Worm (Caenorhabditis elegans): Measurements from ENCODE around the gene C35B1.2.

Gene C35B1.2

DNA sequence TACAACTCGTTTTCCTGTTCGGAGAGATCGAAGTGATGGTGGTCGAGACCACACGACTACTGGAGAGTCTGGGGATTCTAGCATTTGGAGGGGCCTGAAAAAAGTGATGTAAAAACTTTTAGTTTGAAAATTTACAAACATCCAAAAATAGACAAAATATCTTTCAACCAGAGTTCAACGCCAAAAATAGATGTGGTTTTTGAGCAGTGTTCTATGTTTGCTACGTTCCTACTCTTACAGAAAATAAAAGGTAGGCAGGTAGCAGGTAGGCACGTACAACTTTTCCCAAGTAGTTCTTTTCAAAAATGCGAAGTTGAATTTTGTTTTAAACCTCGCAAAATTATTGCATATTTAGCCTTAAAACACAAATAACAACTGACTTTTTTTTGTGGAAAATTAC is 26.4 kb downstream of the C35B1.2 start, which contains the start of gene F49F1.14:
Gene F49F1.14 (minus strand): TSS at position 101 of the 400 bp plus-strand sequence.
- TF ChIP-seq nhr-237 (tag; optimal IDR thresholded peaks at IDR 0.05) (no peak), sem-2 (GFP tag; optimal IDR thresholded peaks at IDR 0.05) (no peak), zip-8 (tag; optimal IDR thresholded peaks at IDR 0.05) (no peak), nhr-28 (tag; optimal IDR thresholded peaks at IDR 0.05) (no peak), sptf-1 (tag; optimal IDR thresholded peaks at IDR 0.05) (no peak), drap-1 (GFP tag; optimal IDR thresholded peaks at IDR 0.05) (no peak), pha-4 (tag; optimal IDR thresholded peaks at IDR 0.05) (no peak), bed-3 (GFP tag; optimal IDR thresholded peaks at IDR 0.05) (no peak)

DNA sequence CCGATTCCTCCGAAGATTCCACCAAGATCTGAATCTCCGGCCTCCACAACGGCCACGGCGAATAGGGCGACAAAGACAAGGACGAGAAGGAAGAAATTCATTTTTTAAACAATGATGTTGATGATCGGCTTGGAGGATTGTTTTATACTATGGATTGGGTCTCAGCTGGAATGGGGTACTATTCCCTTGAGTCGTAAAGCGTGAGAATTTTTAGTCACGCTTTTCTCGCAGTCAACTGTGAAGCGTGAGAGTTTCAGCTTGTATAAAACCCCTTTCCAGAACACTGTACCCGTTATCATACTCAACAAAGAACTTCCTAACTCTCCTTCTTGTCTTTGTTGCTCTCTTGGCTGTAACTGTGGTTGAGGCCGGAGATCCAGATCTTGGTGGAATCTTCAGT is 28.5 kb downstream of the C35B1.2 start, which contains the start of gene F49F1.15:
Gene F49F1.15 (minus strand): TSS at position 101 of the 400 bp plus-strand sequence.
- TF ChIP-seq drap-1 (GFP tag; optimal IDR thresholded peaks at IDR 0.05) (no peak), unc-120 (tag; optimal IDR thresholded peaks at IDR 0.05; ENCODE audit: poor library complexity, severe bottlenecking) (no peak), M03D4.4 (tag; optimal IDR thresholded peaks at IDR 0.05) (no peak)

DNA sequence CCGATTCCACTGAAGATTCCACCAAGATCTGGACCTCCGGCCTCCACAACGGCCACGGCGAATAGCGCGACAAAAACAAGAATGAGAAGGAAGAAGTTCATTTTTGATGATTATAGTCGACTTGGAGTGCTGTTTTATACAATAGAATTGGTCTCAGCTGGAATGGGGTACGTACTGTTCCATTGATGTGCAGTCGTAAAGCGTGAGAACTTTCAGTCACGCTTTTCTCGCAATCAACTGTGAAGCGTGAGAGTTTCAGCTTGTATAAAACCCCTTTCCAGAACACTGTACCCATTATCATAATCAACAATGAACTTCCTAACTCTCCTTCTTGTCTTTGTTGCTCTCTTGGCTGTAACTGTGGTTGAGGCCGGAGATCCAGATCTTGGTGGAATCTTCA is 29.6 kb downstream of the C35B1.2 start, which contains the start of the genes F49F1.4 and F49F1.2:
Gene F49F1.4 (minus strand): TSS at position 101 of the 400 bp plus-strand sequence.
Gene F49F1.2 (plus strand): TSS at position 310 of the 400 bp plus-strand sequence.
- TF ChIP-seq blmp-1 (tag; optimal IDR thresholded peaks at IDR 0.05) (no peak), mls-2 (tag; optimal IDR thresholded peaks at IDR 0.05) (no peak), nhr-12 (tag; optimal IDR thresholded peaks at IDR 0.05) (no peak), lin-32 (GFP tag; optimal IDR thresholded peaks at IDR 0.05) (no peak), ceh-83 (GFP tag; optimal IDR thresholded peaks at IDR 0.05) (no peak), ces-1 (GFP tag; optimal IDR thresholded peaks at IDR 0.05) (no peak), flh-1 (GFP tag; optimal IDR thresholded peaks at IDR 0.05) (no peak), nhr-237 (tag; optimal IDR thresholded peaks at IDR 0.05) (no peak), nhr-28 (tag; optimal IDR thresholded peaks at IDR 0.05) (no peak), unc-39 (tag; optimal IDR thresholded peaks at IDR 0.05) (no peak), sem-2 (GFP tag; optimal IDR thresholded peaks at IDR 0.05) (no peak), snpc-4 (tag; optimal IDR thresholded peaks at IDR 0.05) (no peak), ztf-11 (tag; optimal IDR thresholded peaks at IDR 0.05) (no peak), M03D4.4 (tag; optimal IDR thresholded peaks at IDR 0.05) (no peak), pha-4 (tag; optimal IDR thresholded peaks at IDR 0.05) (no peak), nhr-2 (tag; optimal IDR thresholded peaks at IDR 0.05) (no peak), elt-1 (tag; optimal IDR thresholded peaks at IDR 0.05; ENCODE audit: borderline replicate concordance, insufficient read depth) (no peak)

DNA sequence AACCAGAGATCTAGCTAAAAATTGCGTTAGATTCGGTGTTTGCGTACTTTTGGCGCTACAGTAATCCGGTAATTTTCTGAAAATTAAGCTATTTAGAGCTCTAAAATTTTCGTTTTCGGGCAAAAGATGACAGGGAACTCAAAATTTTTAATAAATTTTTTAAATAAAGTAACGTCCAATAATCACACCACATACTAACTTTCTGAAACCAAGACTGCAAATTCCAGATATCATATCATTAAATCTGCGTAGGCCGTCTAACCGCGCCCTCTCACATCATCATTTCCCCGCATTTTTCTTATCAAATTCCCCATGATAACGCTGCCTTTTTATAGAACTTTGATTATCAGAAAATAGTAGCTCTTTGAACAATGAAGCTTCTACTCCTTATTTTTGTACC is 31.4 kb downstream of the C35B1.2 start, which contains the start of gene drd-50:
Gene drd-50 (plus strand): TSS at position 301 of the 400 bp plus-strand sequence.
- TF ChIP-seq sem-2 (GFP tag; optimal IDR thresholded peaks at IDR 0.05): no peak
- no peak for TF ChIP-seq ceh-83 (GFP tag; optimal IDR thresholded peaks at IDR 0.05)
- TF ChIP-seq lsy-2 (tag; optimal IDR thresholded peaks at IDR 0.05): no peak
- TF ChIP-seq M03D4.4 (tag; optimal IDR thresholded peaks at IDR 0.05): no peak
- no peak for TF ChIP-seq ham-2 (GFP tag; optimal IDR thresholded peaks at IDR 0.05)
- no peak for TF ChIP-seq drap-1 (GFP tag; optimal IDR thresholded peaks at IDR 0.05)
- TF ChIP-seq bed-3 (GFP tag; optimal IDR thresholded peaks at IDR 0.05): no peak
- TF ChIP-seq lin-32 (GFP tag; optimal IDR thresholded peaks at IDR 0.05): no peak
- no peak for TF ChIP-seq ztf-11 (tag; optimal IDR thresholded peaks at IDR 0.05)
- TF ChIP-seq mls-2 (tag; optimal IDR thresholded peaks at IDR 0.05): no peak

DNA sequence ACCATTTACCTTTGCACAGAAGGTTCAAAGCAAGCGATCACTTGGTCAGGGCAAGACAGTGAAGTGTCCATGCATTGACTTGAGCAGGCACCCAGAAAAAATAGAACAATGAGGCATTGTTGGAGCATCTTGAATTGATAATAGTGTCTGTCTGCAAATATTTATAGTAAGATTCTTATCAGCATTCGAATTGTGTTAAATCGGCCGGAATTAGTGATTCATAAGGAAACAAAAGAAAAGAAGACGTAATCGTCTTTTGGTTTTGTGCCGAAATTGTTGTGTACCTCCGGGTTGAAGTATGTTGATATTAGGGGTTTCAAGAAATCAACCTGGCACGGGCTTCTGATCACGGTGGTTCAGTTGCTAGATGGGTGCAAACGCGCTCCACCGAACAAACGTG is 34.3 kb downstream of the C35B1.2 start, which contains the start of gene F49F1.5:
Gene F49F1.5 (minus strand): TSS at position 153 of the 400 bp plus-strand sequence.
- TF ChIP-seq tbx-8 (GFP tag; optimal IDR thresholded peaks at IDR 0.05) (no peak), unc-120 (tag; optimal IDR thresholded peaks at IDR 0.05; ENCODE audit: poor library complexity, severe bottlenecking) (no peak), elt-3 (tag; optimal IDR thresholded peaks at IDR 0.05) (no peak), flh-1 (GFP tag; optimal IDR thresholded peaks at IDR 0.05) (no peak), zip-8 (tag; optimal IDR thresholded peaks at IDR 0.05) (no peak), mep-1 (tag; optimal IDR thresholded peaks at IDR 0.05) (no peak), lin-13 (tag; optimal IDR thresholded peaks at IDR 0.05) (no peak), blmp-1 (tag; optimal IDR thresholded peaks at IDR 0.05) (no peak), ham-2 (GFP tag; optimal IDR thresholded peaks at IDR 0.05) (no peak), hlh-1 (tag; optimal IDR thresholded peaks at IDR 0.05) (no peak), snpc-4 (tag; optimal IDR thresholded peaks at IDR 0.05) (no peak)

DNA sequence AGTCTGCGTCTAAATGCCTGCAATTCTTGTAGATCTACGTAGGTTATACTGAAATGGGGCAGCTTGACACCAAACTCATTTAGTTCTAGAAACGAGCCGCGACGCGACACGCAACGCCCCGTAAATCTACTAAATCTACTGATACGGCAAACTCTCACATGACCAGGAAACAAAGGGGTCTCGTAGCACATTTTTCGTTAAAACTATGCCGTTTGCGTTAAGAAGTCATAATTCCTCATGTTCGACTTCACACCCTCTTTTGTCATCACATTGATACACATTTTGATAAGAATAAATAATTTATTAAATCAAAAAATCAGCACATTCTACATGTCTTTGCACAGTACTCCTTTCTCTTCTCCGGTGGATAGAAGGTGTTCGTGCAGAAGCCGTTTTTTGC is 35.0 kb downstream of the C35B1.2 start:
- no peak for TF ChIP-seq ceh-83 (GFP tag; optimal IDR thresholded peaks at IDR 0.05)
- TF ChIP-seq unc-39 (tag; optimal IDR thresholded peaks at IDR 0.05): no peak
- TF ChIP-seq ceh-39 (tag; optimal IDR thresholded peaks at IDR 0.05): no peak
